Worm (Caenorhabditis elegans): Measurements from ENCODE around the gene nemp-1.

DNA sequence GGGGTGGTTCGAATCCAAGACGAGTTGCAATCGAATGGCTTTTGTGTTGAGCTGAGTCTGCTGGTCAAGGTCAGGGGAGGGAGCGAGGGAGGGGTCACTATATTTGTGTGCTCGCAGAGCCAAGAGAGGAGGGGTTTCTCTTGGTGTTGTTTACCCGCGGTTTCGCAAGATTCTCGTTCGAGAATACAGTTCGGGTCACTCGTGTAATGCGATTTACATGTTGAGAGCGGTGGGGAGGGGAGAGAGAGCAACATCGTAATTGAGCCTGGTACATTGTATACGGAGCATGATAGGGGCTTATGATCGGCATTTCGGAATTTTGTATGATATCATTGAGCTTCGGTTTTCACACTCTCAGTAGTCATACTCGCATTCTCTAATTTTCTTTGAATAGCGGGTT, 40.0 kb downstream of the nemp-1 start, which contains the start of gene F30H5.3:
- TF ChIP-seq nhr-28 (tag; optimal IDR thresholded peaks at IDR 0.05) (no peak), snu-23 (GFP tag; optimal IDR thresholded peaks at IDR 0.05) (no peak), sox-4 (tag; optimal IDR thresholded peaks at IDR 0.05) (no peak), unc-62 (GFP tag; optimal IDR thresholded peaks at IDR 0.05) (no peak), isw-1 (GFP tag; IDR thresholded peaks at IDR 0.05) (no peak), ama-1 (optimal IDR thresholded peaks at IDR 0.05) (no peak), ceh-82 (tag; optimal IDR thresholded peaks at IDR 0.05) (no peak), lin-13 (GFP tag; optimal IDR thresholded peaks at IDR 0.05) (no peak), snpc-4 (tag; optimal IDR thresholded peaks at IDR 0.05) (no peak), ceh-88 (GFP tag; IDR thresholded peaks at IDR 0.05) (no peak), zip-4 (GFP tag; optimal IDR thresholded peaks at IDR 0.05) (no peak)

All from whole organism, L1 larva.